Worm (Caenorhabditis elegans) whole organism, young adult: ENCODE data around the gene Y51A2A.12.

Experiments used
- C17E4.6 ChIP-seq: fragments of 200-800 bp; sonication (Bioruptor generic); IDR thresholded peaks from 2 replicates; pipeline ENCODE4 v1.3.6; 2022; ENCODE audit warnings: missing genetic modification reagents, missing genetic modification characterization, missing compliant biosample characterization
- F10E7.11 ChIP-seq: sonication (generic microtip); optimal IDR thresholded peaks from 2 replicates; lab custom pipeline; 2017; ENCODE audit warnings: mild to moderate bottlenecking, missing genetic modification characterization, moderate library complexity, missing compliant biosample characterization
- K11D2.4 ChIP-seq: fragments of 200-800 bp; sonication (Bioruptor generic); IDR thresholded peaks from 2 replicates; pipeline ENCODE4 v1.3.6; 2022; ENCODE audit warnings: missing genetic modification reagents, missing genetic modification characterization, missing compliant biosample characterization
- Y53G8AR.9 ChIP-seq: fragments of 200-800 bp; sonication (Bioruptor generic); conservative IDR thresholded peaks from 2 replicates; pipeline ENCODE4 v1.3.6; 2022; ENCODE audit warnings: missing genetic modification reagents, missing genetic modification characterization, missing compliant biosample characterization
- Y67H2A.10 ChIP-seq: fragments of 200-800 bp; sonication (Bioruptor generic); conservative IDR thresholded peaks from 2 replicates; pipeline ENCODE4 v1.3.6; 2022; ENCODE audit warnings: missing genetic modification reagents, missing genetic modification characterization, missing compliant biosample characterization
- akir-1 ChIP-seq: fragments of 200-800 bp; sonication (Bioruptor generic); optimal IDR thresholded peaks from 2 replicates; lab custom pipeline; 2018; ENCODE audit warnings: mild to moderate bottlenecking, missing genetic modification characterization, moderate library complexity, missing compliant biosample characterization
- aptf-3 ChIP-seq: fragments of 200-800 bp; sonication (Bioruptor generic); IDR thresholded peaks from 2 replicates; pipeline ENCODE4 v1.3.6; 2022; ENCODE audit warnings: missing genetic modification characterization, missing compliant biosample characterization
- attf-5 ChIP-seq: fragments of 200-800 bp; sonication (Bioruptor generic); optimal IDR thresholded peaks from 2 replicates; lab custom pipeline; 2018; ENCODE audit warnings: mild to moderate bottlenecking, missing genetic modification characterization, missing compliant biosample characterization
- bed-1 ChIP-seq: fragments of 200-800 bp; sonication (Bioruptor generic); IDR thresholded peaks from 2 replicates; pipeline ENCODE4 v1.3.6; 2022; ENCODE audit warnings: missing genetic modification reagents, missing genetic modification characterization, missing compliant biosample characterization
- cebp-1 ChIP-seq, 2 experiments: fragments of 200-800 bp in 1 of 2; sonication (Bioruptor generic) in 1 of 2; sonication (generic microtip) in 1 of 2; IDR thresholded peaks in 1 of 2; optimal IDR thresholded peaks in 1 of 2; 2 replicates each; pipeline versions ENCODE4 v1.3.6 to Lab custom; 2017 to 2022; ENCODE audit warnings: missing compliant biosample characterization in 2 of 2, missing genetic modification characterization in 2 of 2, mild to moderate bottlenecking in 1 of 2, missing genetic modification reagents in 1 of 2, moderate library complexity in 1 of 2
- cebp-2 ChIP-seq: fragments of 200-800 bp; sonication (Bioruptor generic); IDR thresholded peaks from 2 replicates; pipeline ENCODE4 v1.3.6; 2022; ENCODE audit warnings: missing genetic modification characterization, missing compliant biosample characterization
- ceh-100 ChIP-seq: fragments of 200-800 bp; sonication (Bioruptor generic); IDR thresholded peaks from 2 replicates; pipeline ENCODE4 v1.3.6; 2022; ENCODE audit warnings: missing genetic modification reagents, missing genetic modification characterization, missing compliant biosample characterization
- ceh-79 ChIP-seq: sonication (generic microtip); optimal IDR thresholded peaks from 2 replicates; lab custom pipeline; 2017; ENCODE audit warnings: mild to moderate bottlenecking, missing genetic modification characterization, missing compliant biosample characterization
- ceh-91 ChIP-seq: fragments of 200-800 bp; sonication (Bioruptor generic); IDR thresholded peaks from 2 replicates; pipeline ENCODE4 v1.3.6; 2022; ENCODE audit warnings: missing genetic modification reagents, missing genetic modification characterization, missing compliant biosample characterization
- dpff-1 ChIP-seq: sonication (generic microtip); optimal IDR thresholded peaks from 2 replicates; lab custom pipeline; 2017; ENCODE audit warnings: mild to moderate bottlenecking, missing genetic modification characterization, missing compliant biosample characterization
- hlh-12 ChIP-seq: sonication (generic microtip); optimal IDR thresholded peaks from 2 replicates; lab custom pipeline; 2016; ENCODE audit warnings: missing genetic modification characterization, missing compliant biosample characterization
- hlh-26 ChIP-seq: fragments of 200-800 bp; sonication (Bioruptor generic); conservative IDR thresholded peaks from 2 replicates; pipeline ENCODE4 v1.3.6; 2022; ENCODE audit warnings: missing genetic modification reagents, missing genetic modification characterization, missing compliant biosample characterization
- hmg-1.2 ChIP-seq: fragments of 200-800 bp; sonication (Bioruptor generic); IDR thresholded peaks from 2 replicates; pipeline ENCODE4 v1.3.6; 2022; ENCODE audit warnings: missing genetic modification reagents, missing genetic modification characterization, missing compliant biosample characterization
- hsf-1 ChIP-seq: fragments of 200-800 bp; sonication (Bioruptor generic); IDR thresholded peaks from 2 replicates; pipeline ENCODE4 v1.3.6; 2022; ENCODE audit warnings: missing genetic modification reagents, missing genetic modification characterization, missing compliant biosample characterization
- lag-1 ChIP-seq: fragments of 200-800 bp; sonication (Bioruptor generic); IDR thresholded peaks from 2 replicates; pipeline ENCODE4 v1.3.6; 2022; ENCODE audit warnings: missing genetic modification reagents, missing genetic modification characterization, missing compliant biosample characterization
- lin-26 ChIP-seq: fragments of 200-800 bp; sonication (Bioruptor generic); IDR thresholded peaks from 2 replicates; pipeline ENCODE4 v1.3.6; 2022; ENCODE audit warnings: missing genetic modification reagents, missing genetic modification characterization, missing compliant biosample characterization
- lin-40 ChIP-seq: sonication (generic microtip); optimal IDR thresholded peaks from 2 replicates; lab custom pipeline; 2016; ENCODE audit warnings: missing genetic modification characterization, mild to moderate bottlenecking, missing compliant biosample characterization, missing genotype, missing genetic modification reagents
- lsl-1 ChIP-seq: fragments of 200-800 bp; sonication (Bioruptor generic); optimal IDR thresholded peaks from 2 replicates; lab custom pipeline; 2018; ENCODE audit warnings: mild to moderate bottlenecking, missing genetic modification characterization, moderate library complexity, missing compliant biosample characterization
- madf-10 ChIP-seq: sonication (generic microtip); optimal IDR thresholded peaks from 2 replicates; lab custom pipeline; 2016; ENCODE audit warnings: mild to moderate bottlenecking, missing genetic modification characterization, missing compliant biosample characterization
- madf-8 ChIP-seq: fragments of 200-800 bp; sonication (Bioruptor generic); conservative IDR thresholded peaks from 2 replicates; pipeline ENCODE4 v1.3.6; 2022; ENCODE audit warnings: missing genetic modification reagents, missing genetic modification characterization, missing compliant biosample characterization
- mel-28 ChIP-seq: sonication (generic microtip); optimal IDR thresholded peaks from 2 replicates; lab custom pipeline; 2016; ENCODE audit warnings: borderline replicate concordance, mild to moderate bottlenecking, missing genetic modification characterization, missing compliant biosample characterization
- mes-4 ChIP-seq: sonication (generic microtip); optimal IDR thresholded peaks from 2 replicates; lab custom pipeline; 2016; ENCODE audit warnings: missing genotype, missing genetic modification characterization, missing compliant biosample characterization
- nhr-120 ChIP-seq: fragments of 200-800 bp; sonication (Bioruptor generic); IDR thresholded peaks from 2 replicates; pipeline ENCODE4 v1.3.6; 2022; ENCODE audit warnings: missing genetic modification characterization, missing compliant biosample characterization
- nhr-27 ChIP-seq: fragments of 200-800 bp; sonication (Bioruptor generic); optimal IDR thresholded peaks from 2 replicates; lab custom pipeline; 2018; ENCODE audit warnings: mild to moderate bottlenecking, missing genetic modification characterization, moderate library complexity, missing compliant biosample characterization
- nhr-80 ChIP-seq: sonication (generic microtip); optimal IDR thresholded peaks from 2 replicates; lab custom pipeline; 2016; ENCODE audit warnings: missing genetic modification characterization, missing compliant biosample characterization
- snpc-4 ChIP-seq, 5 experiments: fragments of 150-350 bp in 1 of 5; sonication (generic microtip) in 4 of 5; optimal IDR thresholded peaks; 2 replicates each; lab custom pipeline; 2014 to 2018; ENCODE audit warnings: missing genetic modification characterization in 5 of 5, missing biosample characterization in 3 of 5, antibody characterized with exemption in 2 of 5, mild to moderate bottlenecking in 2 of 5, missing compliant biosample characterization in 2 of 5, missing genotype in 2 of 5, moderate library complexity in 2 of 5, missing genetic modification reagents in 1 of 5
- sptf-2 ChIP-seq: fragments of 200-800 bp; sonication (Bioruptor generic); optimal IDR thresholded peaks from 2 replicates; lab custom pipeline; 2018; ENCODE audit warnings: mild to moderate bottlenecking, missing genetic modification characterization, missing compliant biosample characterization
- ztf-26 ChIP-seq: sonication (generic microtip); optimal IDR thresholded peaks from 2 replicates; lab custom pipeline; 2017; ENCODE audit warnings: missing genetic modification characterization, missing compliant biosample characterization

Y51A2A.12 gene

ce11 chrV:18266238-18266637 is 26.2 kb upstream of the Y51A2A.12 start, which contains the start of gene R10E8.6:
Gene R10E8.6, minus strand, starts transcription at chrV:18266391.
- TF ChIP-seq mel-28 (tag; lab: Kevin White, UChicago) = no peak
- peak; percentile 48 for TF ChIP-seq nhr-80 (tag; lab: Kevin White, UChicago)

DNA sequence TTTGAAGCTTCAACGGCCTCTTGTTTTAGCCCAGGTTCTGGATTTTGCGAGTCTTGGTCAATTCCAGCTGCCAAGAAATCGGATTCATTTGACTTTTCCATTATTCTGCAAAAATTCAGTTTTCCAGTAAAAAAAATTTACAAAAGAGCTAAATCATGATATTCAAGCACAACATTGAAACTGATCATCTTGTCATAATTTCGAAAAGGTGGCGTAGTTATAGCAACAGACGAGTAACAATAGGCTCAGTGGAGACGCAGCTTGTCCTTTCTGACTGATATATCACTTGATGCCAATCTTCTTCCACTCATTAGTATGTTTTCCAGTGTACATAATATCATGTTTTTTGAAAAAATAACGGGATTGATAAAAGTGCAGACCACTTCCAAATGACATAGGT is 23.7 kb upstream of the Y51A2A.12 start, which contains the start of gene fbxa-213:
Gene fbxa-213 (minus strand): TSS at position 101 of the 400 bp plus-strand sequence.
- TF ChIP-seq aptf-3 (no peak), hlh-26 (GFP tag; lab: Robert Waterston, UW) (no peak), hlh-12 (tag; lab: Kevin White, UChicago) (no peak), hmg-1.2 (GFP tag; lab: Robert Waterston, UW) (no peak), C17E4.6 (GFP tag; lab: Robert Waterston, UW) (no peak), lin-26 (no peak), akir-1 (GFP tag; lab: Kevin White, UChicago) (no peak), ztf-26 (tag; lab: Kevin White, UChicago) (no peak), nhr-27 (tag; lab: Kevin White, UChicago) (no peak), sptf-2 (GFP tag; lab: Kevin White, UChicago) (no peak), hsf-1 (no peak), ceh-91 (GFP tag; lab: Robert Waterston, UW) (no peak), mes-4 (tag; lab: Kevin White, UChicago) (no peak), bed-1 (no peak), Y53G8AR.9 (GFP tag; lab: Robert Waterston, UW) (no peak)

DNA sequence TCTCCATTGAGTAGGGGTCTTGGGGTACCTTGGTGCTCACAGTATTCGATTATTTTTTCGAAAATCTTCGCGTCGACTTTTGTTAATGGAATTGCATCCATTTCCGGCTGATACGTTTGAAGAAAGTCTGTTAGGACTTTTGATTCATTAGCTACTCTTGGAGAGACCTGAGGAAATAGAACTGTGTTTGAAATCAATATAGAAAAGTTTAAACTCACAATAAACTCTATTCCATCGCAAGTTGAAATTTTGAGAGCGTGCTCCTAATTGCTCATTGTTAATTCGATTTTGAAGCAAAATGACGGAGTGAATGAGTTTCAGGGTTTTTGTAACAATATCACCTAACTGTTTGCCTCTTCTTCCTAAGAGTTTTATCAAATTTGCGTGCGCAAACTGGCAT is 22.5 kb upstream of the Y51A2A.12 start, which contains the start of gene skr-6:
Gene skr-6 (minus strand): TSS at position 101 of the 400 bp plus-strand sequence.
- TF ChIP-seq dpff-1 (tag; lab: Kevin White, UChicago) (no peak), ceh-79 (no peak)

- TF ChIP-seq F10E7.11 (tag; lab: Kevin White, UChicago) (no peak), lin-40 (tag; lab: Kevin White, UChicago) (no peak), K11D2.4 (GFP tag; lab: Robert Waterston, UW) (no peak), madf-10 (tag; lab: Kevin White, UChicago) (no peak), lsl-1 (GFP tag; lab: Kevin White, UChicago) (no peak), cebp-2 (GFP tag; lab: Robert Waterston, UW) (no peak), nhr-120 (GFP tag; lab: Robert Waterston, UW) (no peak), attf-5 (GFP tag; lab: Kevin White, UChicago) (no peak), cebp-1 (GFP tag; IDR thresholded peaks at IDR 0.05; lab: Robert Waterston, UW) (no peak), cebp-1 (tag; optimal IDR thresholded peaks at IDR 0.05; lab: Kevin White, UChicago) (no peak), lag-1 (no peak), madf-8 (GFP tag; lab: Robert Waterston, UW) (no peak)
Measured at ce11 chrV:18270403-18270802, 22.0 kb upstream of the Y51A2A.12 start, which contains the start of gene Y37H2C.4. Gene Y37H2C.4, plus strand, starts transcription at chrV:18270703.

ce11 chrV:18280778-18281177 is 11.6 kb upstream of the Y51A2A.12 start, which contains the start of gene Y51A2A.16:
Gene Y51A2A.16, minus strand, starts transcription at chrV:18280878.
- TF ChIP-seq lag-1 (no peak), nhr-120 (GFP tag; lab: Robert Waterston, UW) (no peak), snpc-4 (GFP tag; optimal IDR thresholded peaks at IDR 0.05; lab: Kevin White, UChicago) (no peak), snpc-4 (tag; optimal IDR thresholded peaks at IDR 0.05; lab: Kevin White, UChicago) (no peak), ceh-100 (no peak), Y67H2A.10 (no peak)
